Worm (Caenorhabditis elegans): ENCODE data around the gene ctbp-1.

The ctbp-1 gene

DNA sequence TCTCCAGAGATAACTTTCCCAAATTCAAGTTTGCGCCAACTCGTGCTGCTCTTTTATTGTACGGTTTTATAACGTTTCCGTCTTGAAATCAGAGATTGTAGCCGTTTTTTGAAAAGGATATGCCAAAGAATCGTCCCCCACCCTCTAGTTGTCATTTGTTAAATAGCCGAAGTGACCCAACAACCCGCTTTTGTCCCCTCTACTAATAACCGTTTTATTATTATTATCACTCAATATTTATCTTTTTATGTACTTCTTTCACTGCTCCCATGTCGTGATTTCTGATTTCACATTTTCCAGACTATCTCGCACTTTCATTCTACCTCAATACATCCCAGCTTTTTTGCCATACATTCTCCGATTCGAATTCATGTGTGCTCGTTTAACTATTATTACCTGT is 35.5 kb upstream of the ctbp-1 start:
- TF ChIP-seq unc-62 (GFP tag; optimal IDR thresholded peaks at IDR 0.05 in 1 of 2) (peak in 1 of 2 experiments; percentile 77), unc-62 (tag; optimal IDR thresholded peaks at IDR 0.05) (no peak), jun-1 (tag; optimal IDR thresholded peaks at IDR 0.05) (no peak)

ce11 chrX:5828085-5828484 is 34.4 kb upstream of the ctbp-1 start:
- TF ChIP-seq mdl-1 (tag; optimal IDR thresholded peaks at IDR 0.05) (peak in 1 of 2 experiments; percentile 67), mxl-3 (GFP tag; optimal IDR thresholded peaks at IDR 0.05) (peak; percentile 54), egl-43 (GFP tag; IDR thresholded peaks at IDR 0.05) (no peak), nhr-41 (GFP tag; IDR thresholded peaks at IDR 0.05) (no peak), daf-16 (GFP tag; optimal IDR thresholded peaks at IDR 0.05) (peak in 1 of 2 experiments; percentile 80), daf-16 (tag; optimal IDR thresholded peaks at IDR 0.05) (no peak), madf-5 (GFP tag; IDR thresholded peaks at IDR 0.05) (no peak), hlh-11 (tag; optimal IDR thresholded peaks at IDR 0.05) (peak; percentile 30), mep-1 (tag; optimal IDR thresholded peaks at IDR 0.05) (peak; percentile 28), zfp-3 (GFP tag; conservative IDR thresholded peaks at IDR 0.05) (no peak), hlh-30 (tag; optimal IDR thresholded peaks at IDR 0.05; ENCODE audit: insufficient read depth) (peak; percentile 70), vab-7 (GFP tag; IDR thresholded peaks at IDR 0.05) (no peak), nhr-28 (tag; optimal IDR thresholded peaks at IDR 0.05) (peak; percentile 72), aha-1 (tag) (peak; percentile 83), unc-62 (GFP tag; optimal IDR thresholded peaks at IDR 0.05 in 1 of 2) (peak in 1 of 2 experiments; percentile 100), unc-62 (tag; optimal IDR thresholded peaks at IDR 0.05) (no peak), nhr-25 (tag; optimal IDR thresholded peaks at IDR 0.05; ENCODE audit: borderline replicate concordance, insufficient read depth) (peak; percentile 84), lsy-2 (tag; optimal IDR thresholded peaks at IDR 0.05) (peak in 1 of 2 experiments; percentile 18), nhr-6 (tag; optimal IDR thresholded peaks at IDR 0.05) (no peak), D1046.2 (GFP tag; IDR thresholded peaks at IDR 0.05) (no peak)

ce11 chrX:5829175-5829574 is 33.3 kb upstream of the ctbp-1 start, which contains the start of gene acp-5:
TSS of gene acp-5 (plus strand) at chrX:5829435.
- TF ChIP-seq hlh-11 (tag; optimal IDR thresholded peaks at IDR 0.05) (peak; percentile 42), nhr-77 (tag; optimal IDR thresholded peaks at IDR 0.05) (peak; percentile 26), dmd-6 (GFP tag; IDR thresholded peaks at IDR 0.05) (0 out of 2 replicates have a peak, but pooled peaks have one; percentile 19), lim-7 (GFP tag; IDR thresholded peaks at IDR 0.05) (no peak), dmd-8 (GFP tag; IDR thresholded peaks at IDR 0.05) (no peak), dve-1 (tag; optimal IDR thresholded peaks at IDR 0.05; ENCODE audit: insufficient read depth) (peak; percentile 42), pqm-1 (tag; optimal IDR thresholded peaks at IDR 0.05) (peak; percentile 14), ztf-7 (tag; optimal IDR thresholded peaks at IDR 0.05) (no peak), nhr-41 (GFP tag; IDR thresholded peaks at IDR 0.05) (no peak), ZK337.2 (GFP tag; IDR thresholded peaks at IDR 0.05) (no peak), ceh-44 (GFP tag; IDR thresholded peaks at IDR 0.05) (no peak), daf-16 (GFP tag; optimal IDR thresholded peaks at IDR 0.05) (no peak), daf-16 (tag; optimal IDR thresholded peaks at IDR 0.05) (peak; percentile 72), nhr-28 (tag; optimal IDR thresholded peaks at IDR 0.05) (peak; percentile 92)

- TF ChIP-seq php-3 (GFP tag; IDR thresholded peaks at IDR 0.05) (0 out of 2 replicates have a peak, but pooled peaks have one; percentile 26), F10B5.3 (tag; optimal IDR thresholded peaks at IDR 0.05) (no peak), dve-1 (tag; optimal IDR thresholded peaks at IDR 0.05; ENCODE audit: insufficient read depth) (peak; percentile 24), unc-130 (GFP tag; optimal IDR thresholded peaks at IDR 0.05) (no peak), set-16 (GFP tag; IDR thresholded peaks at IDR 0.05) (no peak), daf-16 (GFP tag; optimal IDR thresholded peaks at IDR 0.05) (no peak), daf-16 (tag; optimal IDR thresholded peaks at IDR 0.05) (peak; percentile 55), nhr-48 (tag; optimal IDR thresholded peaks at IDR 0.05) (no peak), lin-29 (GFP tag; IDR thresholded peaks at IDR 0.05) (no peak), pqm-1 (tag; optimal IDR thresholded peaks at IDR 0.05) (peak; percentile 6)
These were observed 30.7 kb upstream of the ctbp-1 start for ce11 chrX:5831827-5832226.
